Fruit fly (Drosophila melanogaster) Kc167 (cell line): ENCODE data around the gene CRIF.

Experiments
- Myc ChIP-seq: fragments of >200 bp; optimal IDR thresholded peaks from 2 replicates; lab custom pipeline; 2017; ENCODE audit warnings: missing external identifiers
- Sin3A ChIP-seq: fragments of >200 bp; optimal IDR thresholded peaks from 2 replicates; lab custom pipeline; 2018; ENCODE audit warnings: missing external identifiers
- h ChIP-seq: fragments of >200 bp; optimal IDR thresholded peaks from 3 replicates; lab custom pipeline; 2018; ENCODE audit warnings: missing external identifiers
- insv ChIP-seq: fragments of >200 bp; optimal IDR thresholded peaks from 3 replicates; lab custom pipeline; 2018; ENCODE audit warnings: missing external identifiers
- psq ChIP-seq: fragments of >200 bp; optimal IDR thresholded peaks from 2 replicates; lab custom pipeline; 2017; ENCODE audit warnings: missing external identifiers
- ttk ChIP-seq: sonication (Bioruptor generic); optimal IDR thresholded peaks from 2 replicates; lab custom pipeline; 2017; ENCODE audit warnings: missing external identifiers

- TF ChIP-seq psq (lab: Kevin White, UChicago), result no peak
- TF ChIP-seq Sin3A, result no peak
- TF ChIP-seq insv, result no peak
- no peak for TF ChIP-seq h (lab: Kevin White, UChicago)
- no peak for TF ChIP-seq Myc
- no peak for TF ChIP-seq ttk
Measured at dm6 chr3L:21542059-21542458, 26.6 kb downstream of the CRIF start, which contains the start of gene CG33290.
